Worm (Caenorhabditis elegans) whole organism, young adult: ENCODE measurements around the gene mut-15.

Experiments
- F10E7.11 ChIP-seq: sonication (generic microtip); optimal IDR thresholded peaks from 2 replicates; lab custom pipeline; 2017; ENCODE audit warnings: mild to moderate bottlenecking, missing genetic modification characterization, moderate library complexity, missing compliant biosample characterization
- Y79H2A.3 ChIP-seq: fragments of 200-800 bp; sonication (Bioruptor generic); conservative IDR thresholded peaks from 2 replicates; pipeline ENCODE4 v1.3.6; 2022; ENCODE audit warnings: missing genetic modification reagents, missing genetic modification characterization, missing compliant biosample characterization
- aptf-2 ChIP-seq: fragments of 200-800 bp; sonication (Bioruptor generic); conservative IDR thresholded peaks from 2 replicates; pipeline ENCODE4 v1.3.6; 2022; ENCODE audit warnings: missing genetic modification reagents, missing genetic modification characterization, missing compliant biosample characterization
- dox-1 ChIP-seq: fragments of 200-800 bp; sonication (Bioruptor generic); IDR thresholded peaks from 2 replicates; pipeline ENCODE4 v1.3.6; 2022; ENCODE audit warnings: missing genetic modification reagents, missing genetic modification characterization, missing compliant biosample characterization
- nfya-1 ChIP-seq: sonication (generic microtip); optimal IDR thresholded peaks from 2 replicates; lab custom pipeline; 2017; ENCODE audit warnings: antibody characterized with exemption, missing compliant biosample characterization, missing genetic modification characterization, borderline replicate concordance; ENCODE audit not compliant: insufficient read depth
- repo-1 ChIP-seq: sonication (generic microtip); optimal IDR thresholded peaks from 2 replicates; lab custom pipeline; 2017; ENCODE audit warnings: mild to moderate bottlenecking, missing genetic modification characterization, missing compliant biosample characterization
- snpc-4 ChIP-seq, 5 experiments: fragments of 150-350 bp in 1 of 5; sonication (generic microtip) in 4 of 5; optimal IDR thresholded peaks; 2 replicates each; lab custom pipeline; 2014 to 2018; ENCODE audit warnings: missing genetic modification characterization in 5 of 5, missing biosample characterization in 3 of 5, antibody characterized with exemption in 2 of 5, mild to moderate bottlenecking in 2 of 5, missing compliant biosample characterization in 2 of 5, missing genotype in 2 of 5, moderate library complexity in 2 of 5, missing genetic modification reagents in 1 of 5

- no peak for TF ChIP-seq repo-1 (tag; lab: Kevin White, UChicago)
- TF ChIP-seq aptf-2 (GFP tag; lab: Robert Waterston, UW): no peak
- TF ChIP-seq nfya-1: no peak
- no peak for TF ChIP-seq snpc-4 (GFP tag; optimal IDR thresholded peaks at IDR 0.05; lab: Kevin White, UChicago)
- no peak for TF ChIP-seq snpc-4 (tag; optimal IDR thresholded peaks at IDR 0.05; lab: Kevin White, UChicago)
- no peak for TF ChIP-seq dox-1 (GFP tag; lab: Robert Waterston, UW)
- TF ChIP-seq Y79H2A.3 (GFP tag; lab: Robert Waterston, UW): no peak
- no peak for TF ChIP-seq F10E7.11 (tag; lab: Kevin White, UChicago)
These were observed 21.2 kb downstream of the mut-15 start, which contains the start of gene F14H8.4 for ce11 chrV:15023544-15023943.
